Fruit fly (Drosophila melanogaster) whole organism, wandering third instar larva: Measurements from ENCODE around the gene Prosbeta2R2.
A peak's percentile ranks its signal among the peaks of the same experiment; 100 is the strongest.

Source experiments
- Abd-B ChIP-seq: fragments of >200 bp; optimal IDR thresholded peaks from 2 replicates; lab custom pipeline; 2017; ENCODE audit warnings: missing biosample characterization, missing genetic modification characterization
- CrebA ChIP-seq: fragments of 200-800 bp; sonication (Bioruptor generic); optimal IDR thresholded peaks from 2 replicates; lab custom pipeline; 2016; ENCODE audit warnings: missing biosample characterization, mild to moderate bottlenecking, missing genetic modification characterization, borderline replicate concordance
- GATAd ChIP-seq: sonication (Bioruptor generic); optimal IDR thresholded peaks from 2 replicates; lab custom pipeline; 2016; ENCODE audit warnings: missing biosample characterization, missing genetic modification characterization
- Hr83 ChIP-seq: fragments of 200-300 bp; sonication (Bioruptor generic); optimal IDR thresholded peaks from 2 replicates; lab custom pipeline; 2016; ENCODE audit warnings: missing biosample characterization, mild to moderate bottlenecking, missing genetic modification characterization, moderate library complexity; ENCODE audit not compliant: poor library complexity, severe bottlenecking
- OdsH ChIP-seq: fragments of 200-800 bp; sonication (Bioruptor generic); optimal IDR thresholded peaks from 2 replicates; lab custom pipeline; 2016; ENCODE audit warnings: missing biosample characterization, mild to moderate bottlenecking, missing genetic modification characterization
- Sp1 ChIP-seq: fragments of 200-800 bp; sonication (Bioruptor generic); optimal IDR thresholded peaks from 3 replicates; lab custom pipeline; 2019; ENCODE audit warnings: missing biosample characterization, mild to moderate bottlenecking, missing genetic modification characterization, moderate library complexity
- Vsx2 ChIP-seq: fragments of 200-300, 225-300 bp; sonication (Bioruptor generic); optimal IDR thresholded peaks from 2 replicates; lab custom pipeline; 2018; ENCODE audit warnings: missing biosample characterization, missing genetic modification characterization; ENCODE audit not compliant: partially characterized antibody
- brk ChIP-seq: fragments of 200-800 bp; sonication (Bioruptor generic); optimal IDR thresholded peaks from 2 replicates; lab custom pipeline; 2016; ENCODE audit warnings: missing biosample characterization, mild to moderate bottlenecking, missing genetic modification characterization
- dl ChIP-seq, 2 experiments: fragments of 175-275, 200-275 bp in 1 of 2; fragments of 200-275 bp in 1 of 2; sonication (Bioruptor generic); optimal IDR thresholded peaks; lab custom pipeline; 2018; ENCODE audit warnings: mild to moderate bottlenecking in 2 of 2, missing biosample characterization in 2 of 2, missing genetic modification characterization in 2 of 2, moderate library complexity in 2 of 2; ENCODE audit not compliant: partially characterized antibody in 2 of 2, insufficient read depth in 1 of 2
- h ChIP-seq: fragments of 200-800 bp; sonication (Bioruptor generic); optimal IDR thresholded peaks from 3 replicates; lab custom pipeline; 2016; ENCODE audit warnings: missing biosample characterization, mild to moderate bottlenecking, missing genetic modification characterization
- psq ChIP-seq: fragments of 200-800 bp; sonication (Bioruptor generic); optimal IDR thresholded peaks from 3 replicates; lab custom pipeline; 2017; ENCODE audit warnings: missing biosample characterization, mild to moderate bottlenecking, missing genetic modification characterization, moderate library complexity
- sage ChIP-seq: fragments of 200-800 bp; sonication (Bioruptor generic); optimal IDR thresholded peaks from 2 replicates; lab custom pipeline; 2016; ENCODE audit warnings: missing biosample characterization, mild to moderate bottlenecking, missing genetic modification characterization

dm6 chr3R:5264251-5265098, 45.1 kb upstream of the Prosbeta2R2 start:
- no peak for TF ChIP-seq psq (GFP tag; lab: Kevin White, UChicago)
- TF ChIP-seq OdsH: peak; percentile 15
- TF ChIP-seq brk (GFP tag; lab: Kevin White, UChicago): no peak
- TF ChIP-seq sage (GFP tag; lab: Kevin White, UChicago): no peak
- TF ChIP-seq CrebA (GFP tag; lab: Kevin White, UChicago): no peak
- TF ChIP-seq Abd-B (GFP tag; lab: Kevin White, UChicago): no peak
- TF ChIP-seq Sp1 (GFP tag; lab: Kevin White, UChicago): peak; percentile 55
- no peak for TF ChIP-seq GATAd (GFP tag; lab: Kevin White, UChicago)
- peak; percentile 57 to 72 for TF ChIP-seq dl (GFP tag; optimal IDR thresholded peaks at IDR 0.05; lab: Kevin White, UChicago; ENCODE audit: insufficient read depth in 1 of 2, partially characterized antibody in 2 of 2)
- peak; percentile 27 for TF ChIP-seq Hr83 (GFP tag; lab: Kevin White, UChicago)
- peak; percentile 33 for TF ChIP-seq Vsx2 (GFP tag; lab: Kevin White, UChicago)
- TF ChIP-seq h (GFP tag; lab: Kevin White, UChicago): peak; percentile 44
